Worm (Caenorhabditis elegans) whole organism, L2 larva: Measurements from ENCODE around the gene F40F9.10.
A peak's percentile ranks its signal among the peaks of the same experiment; 100 is the strongest.

ENCODE experiments used
- C34F6.9 ChIP-seq: fragments of 150-350 bp; optimal IDR thresholded peaks from 2 replicates; lab custom pipeline; 2014; ENCODE audit warnings: missing biosample characterization, missing genetic modification characterization
- F13H6.1 ChIP-seq: sonication (generic microtip); optimal IDR thresholded peaks from 2 replicates; lab custom pipeline; 2016; ENCODE audit warnings: missing genetic modification characterization, missing compliant biosample characterization
- R02D3.7 ChIP-seq: fragments of 150-350 bp; optimal IDR thresholded peaks from 2 replicates; lab custom pipeline; 2014; ENCODE audit warnings: missing biosample characterization, missing genetic modification characterization
- Y55F3AM.14 ChIP-seq: fragments of 200-800 bp; sonication (Bioruptor generic); optimal IDR thresholded peaks from 2 replicates; lab custom pipeline; 2018; ENCODE audit warnings: mild to moderate bottlenecking, missing genetic modification characterization, missing compliant biosample characterization
- ZK546.5 ChIP-seq: sonication (generic microtip); optimal IDR thresholded peaks from 2 replicates; lab custom pipeline; 2017; ENCODE audit warnings: missing biosample characterization, missing genetic modification characterization
- alr-1 ChIP-seq: fragments of 150-350 bp; optimal IDR thresholded peaks from 2 replicates; lab custom pipeline; 2014; ENCODE audit warnings: missing biosample characterization, missing genetic modification characterization
- aly-2 ChIP-seq: fragments of 150-350 bp; optimal IDR thresholded peaks from 2 replicates; lab custom pipeline; 2014; ENCODE audit warnings: missing biosample characterization, missing genetic modification characterization
- blmp-1 ChIP-seq: sonication (generic microtip); optimal IDR thresholded peaks from 2 replicates; lab custom pipeline; 2017; ENCODE audit warnings: missing genetic modification characterization, mild to moderate bottlenecking, missing compliant biosample characterization, antibody characterized with exemption, moderate library complexity; ENCODE audit not compliant: insufficient read depth
- ceh-82 ChIP-seq: fragments of 150-350 bp; optimal IDR thresholded peaks from 2 replicates; lab custom pipeline; 2014; ENCODE audit warnings: missing biosample characterization, missing genetic modification characterization
- dmd-4 ChIP-seq: sonication (generic microtip); optimal IDR thresholded peaks from 2 replicates; lab custom pipeline; 2017; ENCODE audit warnings: missing biosample characterization, missing genetic modification characterization
- egl-27 ChIP-seq: sonication (generic microtip); optimal IDR thresholded peaks from 3 replicates; lab custom pipeline; 2017; ENCODE audit warnings: missing biosample characterization, missing genetic modification reagents, missing genetic modification characterization
- elt-1 ChIP-seq: fragments of 150-350 bp; optimal IDR thresholded peaks from 2 replicates; lab custom pipeline; 2014; ENCODE audit warnings: missing biosample characterization, missing genetic modification characterization
- fos-1 ChIP-seq: fragments of 150-350 bp; optimal IDR thresholded peaks from 2 replicates; lab custom pipeline; 2014; ENCODE audit warnings: missing biosample characterization, missing genetic modification characterization
- gmeb-1 ChIP-seq: fragments of 150-350 bp; optimal IDR thresholded peaks from 2 replicates; lab custom pipeline; 2014; ENCODE audit warnings: missing biosample characterization, missing genetic modification characterization
- lin-11 ChIP-seq: fragments of 150-350 bp; sonication (generic microtip); optimal IDR thresholded peaks from 2 replicates; lab custom pipeline; 2014; ENCODE audit warnings: missing biosample characterization, missing genetic modification characterization, inconsistent platforms, mixed read lengths
- lsy-2 ChIP-seq, 2 experiments: fragments of 150-350 bp in 1 of 2; sonication (generic microtip) in 1 of 2; optimal IDR thresholded peaks; 2 replicates each; lab custom pipeline; 2014 to 2017; ENCODE audit warnings: missing biosample characterization in 2 of 2, missing genetic modification characterization in 2 of 2
- mab-5 ChIP-seq: fragments of 150-350 bp; optimal IDR thresholded peaks from 2 replicates; lab custom pipeline; 2014; ENCODE audit warnings: missing biosample characterization, missing genetic modification characterization
- mdl-1 ChIP-seq, 2 experiments: fragments of 150-350 bp in 1 of 2; sonication (generic microtip) in 1 of 2; optimal IDR thresholded peaks; 2 replicates each; lab custom pipeline; 2017; ENCODE audit warnings: missing biosample characterization in 2 of 2, missing genetic modification characterization in 2 of 2
- nhr-10 ChIP-seq: sonication (generic microtip); optimal IDR thresholded peaks from 2 replicates; lab custom pipeline; 2017; ENCODE audit warnings: missing biosample characterization, missing genetic modification characterization
- nhr-11 ChIP-seq: fragments of 150-350 bp; optimal IDR thresholded peaks from 2 replicates; lab custom pipeline; 2014; ENCODE audit warnings: missing biosample characterization, missing genetic modification characterization
- nhr-129 ChIP-seq: fragments of 150-350 bp; optimal IDR thresholded peaks from 2 replicates; lab custom pipeline; 2014; ENCODE audit warnings: missing biosample characterization, missing genetic modification characterization
- nhr-23 ChIP-seq: fragments of 150-350 bp; optimal IDR thresholded peaks from 2 replicates; lab custom pipeline; 2014; ENCODE audit warnings: missing biosample characterization, missing genetic modification reagents, missing genetic modification characterization
- nhr-237 ChIP-seq: fragments of 150-350 bp; optimal IDR thresholded peaks from 2 replicates; lab custom pipeline; 2014; ENCODE audit warnings: missing biosample characterization, missing genetic modification characterization
- nhr-25 ChIP-seq: fragments of 150-350 bp; sonication (generic microtip); optimal IDR thresholded peaks from 3 replicates; lab custom pipeline; 2014; ENCODE audit warnings: missing biosample characterization, missing genetic modification characterization
- nhr-6 ChIP-seq: fragments of 150-350 bp; optimal IDR thresholded peaks from 2 replicates; lab custom pipeline; 2014; ENCODE audit warnings: missing biosample characterization, missing genetic modification characterization
- skn-1 ChIP-seq: sonication (generic microtip); optimal IDR thresholded peaks from 2 replicates; lab custom pipeline; 2017; ENCODE audit warnings: missing biosample characterization, missing genetic modification characterization
- sma-9 ChIP-seq, 2 experiments: fragments of 150-350 bp in 1 of 2; sonication (generic microtip) in 1 of 2; optimal IDR thresholded peaks; 2 replicates each; lab custom pipeline; 2014 to 2016; ENCODE audit warnings: missing genetic modification characterization in 2 of 2, mild to moderate bottlenecking in 1 of 2, missing biosample characterization in 1 of 2, missing compliant biosample characterization in 1 of 2, missing genetic modification reagents in 1 of 2, moderate library complexity in 1 of 2
- snpc-4 ChIP-seq: fragments of 150-350 bp; optimal IDR thresholded peaks from 2 replicates; lab custom pipeline; 2014; ENCODE audit warnings: missing biosample characterization, missing genetic modification characterization
- unc-39 ChIP-seq: fragments of 150-350 bp; optimal IDR thresholded peaks from 2 replicates; lab custom pipeline; 2014; ENCODE audit warnings: missing biosample characterization, missing genetic modification characterization
- unc-55 ChIP-seq: fragments of 150-350 bp; sonication (generic microtip); optimal IDR thresholded peaks from 3 replicates; lab custom pipeline; 2014; ENCODE audit warnings: missing biosample characterization, missing genetic modification reagents, missing genetic modification characterization
- zag-1 ChIP-seq: fragments of 150-350 bp; optimal IDR thresholded peaks from 2 replicates; lab custom pipeline; 2014; ENCODE audit warnings: missing biosample characterization, missing genetic modification characterization
- ztf-1 ChIP-seq: fragments of 200-800 bp; sonication (Bioruptor generic); conservative IDR thresholded peaks from 2 replicates; pipeline ENCODE4 v1.3.6; 2022; ENCODE audit warnings: missing genetic modification characterization, missing compliant biosample characterization

Gene F40F9.10

DNA sequence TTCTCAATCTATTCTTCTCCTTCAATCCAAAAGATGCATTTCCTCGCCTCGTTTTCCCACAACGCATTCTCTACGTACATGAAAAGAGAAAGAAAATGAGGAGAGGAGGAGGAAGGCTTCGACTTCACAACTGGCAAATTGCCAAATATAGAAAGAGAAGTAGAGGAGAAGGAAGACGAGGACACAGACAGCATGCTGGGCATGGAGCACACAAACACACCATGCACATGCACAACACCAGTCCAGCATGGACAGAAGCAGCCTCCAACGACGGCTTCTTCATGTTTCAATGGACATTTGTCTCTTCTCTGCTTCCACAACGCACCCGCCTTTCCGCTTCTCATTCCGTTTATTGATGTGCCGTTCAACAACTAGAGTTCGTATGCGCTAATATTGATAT, 48.8 kb downstream of the F40F9.10 start:
- no peak for TF ChIP-seq R02D3.7 (tag; lab: Kevin White, UChicago)
- no peak for TF ChIP-seq gmeb-1
- TF ChIP-seq nhr-11 (tag; lab: Kevin White, UChicago) = no peak
- peak; percentile 54 for TF ChIP-seq mab-5 (tag; lab: Kevin White, UChicago)
- TF ChIP-seq unc-39 (tag; lab: Kevin White, UChicago) = peak; percentile 28
- TF ChIP-seq elt-1 = no peak
- peak in 1 of 2 experiments; percentile 42 for TF ChIP-seq mdl-1 (tag; optimal IDR thresholded peaks at IDR 0.05; lab: Kevin White, UChicago)
- no peak for TF ChIP-seq nhr-23 (tag; lab: Kevin White, UChicago)
- TF ChIP-seq zag-1 (tag; lab: Kevin White, UChicago) = peak; percentile 72
- TF ChIP-seq sma-9 (GFP tag; optimal IDR thresholded peaks at IDR 0.05; lab: Kevin White, UChicago) = peak; percentile 59
- TF ChIP-seq sma-9 (tag; optimal IDR thresholded peaks at IDR 0.05; lab: Kevin White, UChicago) = no peak
- TF ChIP-seq lsy-2 (tag; optimal IDR thresholded peaks at IDR 0.05; lab: Kevin White, UChicago) = no peak
- TF ChIP-seq C34F6.9 (tag; lab: Kevin White, UChicago) = peak; percentile 78
- peak; percentile 51 for TF ChIP-seq lin-11 (tag; lab: Kevin White, UChicago)
- no peak for TF ChIP-seq fos-1 (tag; lab: Kevin White, UChicago)
- TF ChIP-seq nhr-237 (tag; lab: Kevin White, UChicago) = no peak
- peak; percentile 10 for TF ChIP-seq nhr-6 (tag; lab: Kevin White, UChicago)
- peak; percentile 39 for TF ChIP-seq Y55F3AM.14
- TF ChIP-seq unc-55 = peak; percentile 73
- no peak for TF ChIP-seq ZK546.5 (tag; lab: Kevin White, UChicago)
- peak; percentile 64 for TF ChIP-seq nhr-129 (tag; lab: Kevin White, UChicago)
- no peak for TF ChIP-seq blmp-1 (tag; lab: Kevin White, UChicago)

DNA sequence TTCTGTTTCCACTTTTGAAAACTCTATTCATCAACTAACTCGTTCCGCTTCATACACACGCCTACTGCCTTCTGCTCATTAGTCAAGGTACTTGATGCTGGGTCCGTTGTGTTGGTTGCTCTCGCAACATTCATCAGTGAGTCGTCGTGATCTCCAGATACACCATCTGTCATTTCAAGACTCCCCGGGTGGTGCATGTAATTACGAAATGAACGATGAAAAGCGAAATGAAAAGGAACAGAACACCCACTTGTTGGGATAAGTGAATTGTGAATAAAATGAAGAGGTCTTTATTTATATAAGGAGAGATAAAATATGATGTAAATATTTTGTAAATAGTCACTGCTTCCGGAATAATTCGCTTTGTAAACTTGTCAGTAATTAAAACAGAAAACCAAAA, 49.5 kb downstream of the F40F9.10 start:
- TF ChIP-seq skn-1 (no peak), ceh-82 (tag; lab: Kevin White, UChicago) (no peak), mdl-1 (tag; optimal IDR thresholded peaks at IDR 0.05; lab: Kevin White, UChicago) (no peak), nhr-11 (tag; lab: Kevin White, UChicago) (no peak), zag-1 (tag; lab: Kevin White, UChicago) (no peak), nhr-10 (tag; lab: Kevin White, UChicago) (no peak), snpc-4 (tag; lab: Kevin White, UChicago) (no peak), ZK546.5 (tag; lab: Kevin White, UChicago) (no peak)

DNA sequence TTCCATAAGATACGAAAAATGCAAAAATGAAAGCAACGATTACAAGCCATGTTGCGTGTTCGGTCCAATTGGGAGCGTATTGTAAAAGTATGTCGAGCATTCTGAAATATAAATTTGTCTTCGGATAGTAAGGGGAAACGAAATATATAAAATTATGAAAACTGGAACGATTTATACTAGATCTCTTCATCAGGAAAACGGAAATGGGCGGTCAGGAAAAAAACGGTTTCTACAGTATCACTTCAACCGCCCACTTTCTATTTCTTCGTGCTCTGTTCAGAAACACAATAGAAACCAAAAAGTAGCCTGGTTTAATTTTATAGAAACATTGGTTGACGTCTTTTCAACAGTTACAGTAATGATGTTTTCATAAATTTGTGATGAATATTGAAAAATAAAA, 51.9 kb downstream of the F40F9.10 start, which contains the start of gene pitr-4:
Gene pitr-4, minus strand, starts transcription at position 101 of the 400 bp plus-strand sequence.
- no peak for TF ChIP-seq dmd-4 (tag; lab: Kevin White, UChicago)
- no peak for TF ChIP-seq mab-5 (tag; lab: Kevin White, UChicago)
- TF ChIP-seq egl-27 = no peak
- TF ChIP-seq nhr-129 (tag; lab: Kevin White, UChicago) = no peak
- no peak for TF ChIP-seq ztf-1 (GFP tag; lab: Robert Waterston, UW)
- no peak for TF ChIP-seq nhr-25 (tag; lab: Kevin White, UChicago)
- no peak for TF ChIP-seq aly-2 (tag; lab: Kevin White, UChicago)
- no peak for TF ChIP-seq nhr-6 (tag; lab: Kevin White, UChicago)
- TF ChIP-seq alr-1 = no peak
- TF ChIP-seq F13H6.1 (tag; lab: Kevin White, UChicago) = no peak
